Fruit fly (Drosophila melanogaster): ENCODE measurements around the gene CG8562.
A peak's percentile ranks its signal among the peaks of the same experiment; 100 is the strongest.

CG8562 gene

DNA sequence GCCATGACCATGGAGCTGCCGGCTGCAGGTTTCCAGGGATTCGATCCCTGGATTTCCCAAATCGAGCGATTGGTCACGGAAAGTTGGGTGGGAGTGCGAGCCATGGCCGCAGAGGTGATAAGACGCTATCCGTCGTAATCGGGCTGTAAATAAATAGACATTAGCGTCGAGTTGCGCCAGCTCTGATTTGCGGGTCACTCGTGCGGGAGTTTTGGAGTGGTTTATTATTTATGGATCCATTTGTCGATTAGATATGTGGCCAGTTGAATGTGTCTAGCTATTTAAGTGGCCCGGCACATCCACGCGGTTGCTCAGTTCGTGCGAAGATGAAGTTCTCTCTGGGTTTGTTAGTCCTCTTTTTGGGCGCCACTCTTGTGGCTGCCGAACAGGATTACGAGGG lies at the start of gene CG8562:
Gene CG8562, plus strand, starts transcription at position 307 of the 400 bp plus-strand sequence.
- TF ChIP-seq CG8478 (optimal IDR thresholded peaks at IDR 0.05) (no peak), CTCF (optimal IDR thresholded peaks at IDR 0.05) (no peak)

DNA sequence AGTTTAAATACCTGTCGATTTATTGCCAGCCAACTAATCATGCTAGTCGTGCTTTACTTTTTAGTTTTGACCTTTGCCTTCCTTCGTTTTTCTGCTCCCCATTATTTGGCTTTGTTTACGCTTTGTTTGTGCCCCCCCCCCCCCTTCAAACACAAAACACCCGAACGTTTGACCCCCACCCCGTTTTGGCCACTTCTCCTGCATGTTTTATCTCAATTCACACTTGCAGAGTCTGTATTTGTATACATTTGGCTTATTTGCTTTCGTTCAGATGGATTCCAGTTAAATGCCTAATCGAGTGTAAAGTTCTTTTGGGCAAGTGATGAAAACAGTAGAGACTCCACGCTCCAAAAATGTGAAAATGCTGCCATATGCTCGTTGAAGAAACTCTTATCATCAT lies 48.8 kb upstream of the CG8562 start:
- TF ChIP-seq CG8478 (optimal IDR thresholded peaks at IDR 0.05) (no peak), CTCF (optimal IDR thresholded peaks at IDR 0.05) (no peak)

DNA sequence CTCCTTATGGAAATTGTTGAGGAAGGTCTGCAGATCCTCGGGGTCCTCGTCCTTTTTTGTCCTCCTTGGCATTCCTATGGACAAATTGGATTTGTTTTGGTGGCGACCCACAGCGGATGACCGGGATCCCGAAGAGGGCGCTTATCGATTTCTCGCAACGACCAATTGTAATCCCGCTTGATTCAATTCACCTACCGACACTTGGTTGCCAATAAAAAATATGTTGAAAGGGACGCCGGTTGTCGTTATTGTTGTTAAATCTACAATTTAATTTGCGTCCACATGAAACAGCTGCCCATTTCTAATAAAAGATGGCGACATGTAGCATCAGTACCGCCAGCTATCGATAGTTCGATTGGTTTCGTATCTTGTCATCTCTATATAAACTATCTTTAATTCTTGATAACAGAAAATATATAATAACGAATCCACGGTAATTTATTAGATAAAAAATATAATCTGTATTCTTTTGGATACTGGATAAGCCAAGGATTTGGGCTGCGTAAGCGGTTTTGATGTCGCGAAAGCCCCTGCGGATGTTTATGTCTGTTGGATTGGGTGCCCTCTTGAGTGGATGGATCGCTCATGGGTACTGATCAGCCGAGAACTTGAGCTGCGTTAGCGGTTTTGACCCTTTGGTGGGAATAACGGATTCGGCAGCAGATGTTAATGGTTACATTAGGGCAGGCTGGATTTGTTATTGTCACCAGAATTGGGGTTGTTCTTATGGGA lies 41.5 kb upstream of the CG8562 start, which contains the start of gene CTCF:
Gene CTCF, minus strand, starts transcription at position 328 of the 732 bp plus-strand sequence.
- no peak for TF ChIP-seq CG8478 (optimal IDR thresholded peaks at IDR 0.05)
- TF ChIP-seq CTCF (optimal IDR thresholded peaks at IDR 0.05): peak; percentile 85 to 93

DNA sequence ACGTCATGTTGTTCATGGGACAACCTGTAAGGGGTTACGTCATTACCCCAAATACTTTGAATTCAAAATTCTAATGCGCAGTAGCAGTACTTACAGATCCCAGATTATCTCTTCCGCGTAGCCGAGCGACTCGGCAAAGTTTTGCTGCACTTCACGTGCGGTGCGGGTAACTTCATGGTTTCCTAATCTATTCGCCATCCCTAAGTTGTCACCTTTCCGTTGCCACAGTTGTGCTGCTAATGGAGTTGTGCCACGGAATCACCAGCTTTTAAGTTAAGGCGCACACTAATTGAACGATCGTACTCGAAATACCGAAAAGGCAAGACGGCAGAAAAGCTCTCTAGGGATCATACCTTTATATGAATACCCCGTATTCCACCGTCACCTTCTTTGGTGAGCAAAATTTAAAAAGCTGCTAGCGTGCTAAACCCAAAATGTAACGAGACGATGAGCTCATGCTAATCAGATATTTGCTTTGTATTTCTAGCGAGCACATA lies 38.2 kb upstream of the CG8562 start, which contains the start of gene pst:
Gene pst, minus strand, starts transcription at position 437 of the 497 bp plus-strand sequence.
- TF ChIP-seq CTCF (optimal IDR thresholded peaks at IDR 0.05) (no peak), CG8478 (optimal IDR thresholded peaks at IDR 0.05) (no peak)

DNA sequence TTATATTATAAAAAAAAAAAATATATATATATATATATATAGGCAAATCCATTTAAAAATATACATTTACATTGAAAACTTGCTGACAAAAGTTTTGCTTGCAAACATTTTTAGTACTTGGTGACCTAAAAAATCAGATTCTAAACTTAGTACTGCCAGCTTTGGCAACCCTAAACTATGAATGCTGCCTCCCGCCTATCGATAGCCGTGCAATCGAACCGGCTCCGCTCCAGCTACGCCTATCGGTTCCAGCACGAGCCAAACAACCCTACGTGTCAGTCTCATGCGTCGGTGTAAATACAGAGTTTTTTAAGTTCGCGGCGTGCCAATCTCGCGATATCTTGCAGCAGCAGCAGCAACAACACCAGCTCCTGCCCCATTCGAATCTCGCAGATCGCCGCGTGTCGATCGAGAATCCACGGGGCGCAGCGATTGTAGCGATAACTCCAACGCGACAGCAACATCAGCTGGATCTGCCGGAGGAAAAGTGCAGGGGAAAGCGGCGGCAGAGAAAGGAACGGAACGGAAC lies 37.7 kb upstream of the CG8562 start, which contains the start of gene Sec63:
Gene Sec63, plus strand, starts transcription at position 238 of the 529 bp plus-strand sequence.
- peak; percentile 16 to 40 for TF ChIP-seq CTCF (optimal IDR thresholded peaks at IDR 0.05)
- TF ChIP-seq CG8478 (optimal IDR thresholded peaks at IDR 0.05): no peak

DNA sequence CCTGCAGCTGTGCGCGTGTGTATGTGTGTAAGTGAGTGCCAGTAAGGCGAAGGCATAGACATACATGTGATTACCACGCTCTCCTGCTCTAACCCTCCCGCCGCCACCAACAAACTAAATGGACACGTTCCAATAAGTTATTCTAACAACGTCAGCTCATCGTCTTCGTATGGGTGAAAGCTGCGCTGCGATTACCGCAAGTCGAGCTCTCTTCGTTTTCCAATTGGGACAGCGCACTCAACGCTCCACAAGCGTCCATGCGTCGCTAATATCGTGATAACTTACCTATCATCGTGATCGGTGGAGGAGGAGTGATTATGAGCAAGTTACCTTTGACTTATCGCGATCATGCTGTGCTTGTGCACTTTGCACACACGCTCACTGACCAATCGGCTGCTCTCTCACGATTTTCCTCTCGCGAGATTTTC lies 37.0 kb upstream of the CG8562 start:
- TF ChIP-seq CTCF (optimal IDR thresholded peaks at IDR 0.05): no peak
- TF ChIP-seq CG8478 (optimal IDR thresholded peaks at IDR 0.05): no peak

DNA sequence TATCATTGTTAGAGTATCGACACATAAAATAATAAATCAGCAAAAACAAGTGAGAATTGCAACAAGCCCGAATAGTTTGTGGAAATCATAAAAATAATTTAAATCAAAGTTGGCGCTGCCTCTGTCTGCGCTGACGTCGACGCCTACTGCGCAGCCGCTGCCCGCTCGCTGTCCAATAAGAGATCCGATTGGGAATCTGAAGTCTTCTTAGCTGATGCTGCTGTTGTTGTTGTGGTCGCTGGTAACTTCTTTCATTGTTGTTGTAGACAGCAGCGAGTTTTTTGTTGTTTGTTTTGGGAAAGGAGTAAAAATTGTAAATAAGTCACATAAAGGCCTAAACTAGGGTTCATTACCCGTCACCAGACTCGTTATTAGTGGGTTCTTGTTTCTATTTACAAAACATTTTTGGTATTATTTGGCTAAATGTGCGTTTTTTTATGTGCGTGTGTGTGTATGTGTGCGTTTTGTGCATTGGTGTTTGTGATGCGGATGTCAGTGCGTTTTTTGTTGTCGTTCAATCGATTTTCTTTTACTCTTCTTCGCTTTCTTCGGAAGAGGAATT lies 33.3 kb upstream of the CG8562 start:
- TF ChIP-seq CG8478 (optimal IDR thresholded peaks at IDR 0.05) (no peak), CTCF (optimal IDR thresholded peaks at IDR 0.05) (no peak)

DNA sequence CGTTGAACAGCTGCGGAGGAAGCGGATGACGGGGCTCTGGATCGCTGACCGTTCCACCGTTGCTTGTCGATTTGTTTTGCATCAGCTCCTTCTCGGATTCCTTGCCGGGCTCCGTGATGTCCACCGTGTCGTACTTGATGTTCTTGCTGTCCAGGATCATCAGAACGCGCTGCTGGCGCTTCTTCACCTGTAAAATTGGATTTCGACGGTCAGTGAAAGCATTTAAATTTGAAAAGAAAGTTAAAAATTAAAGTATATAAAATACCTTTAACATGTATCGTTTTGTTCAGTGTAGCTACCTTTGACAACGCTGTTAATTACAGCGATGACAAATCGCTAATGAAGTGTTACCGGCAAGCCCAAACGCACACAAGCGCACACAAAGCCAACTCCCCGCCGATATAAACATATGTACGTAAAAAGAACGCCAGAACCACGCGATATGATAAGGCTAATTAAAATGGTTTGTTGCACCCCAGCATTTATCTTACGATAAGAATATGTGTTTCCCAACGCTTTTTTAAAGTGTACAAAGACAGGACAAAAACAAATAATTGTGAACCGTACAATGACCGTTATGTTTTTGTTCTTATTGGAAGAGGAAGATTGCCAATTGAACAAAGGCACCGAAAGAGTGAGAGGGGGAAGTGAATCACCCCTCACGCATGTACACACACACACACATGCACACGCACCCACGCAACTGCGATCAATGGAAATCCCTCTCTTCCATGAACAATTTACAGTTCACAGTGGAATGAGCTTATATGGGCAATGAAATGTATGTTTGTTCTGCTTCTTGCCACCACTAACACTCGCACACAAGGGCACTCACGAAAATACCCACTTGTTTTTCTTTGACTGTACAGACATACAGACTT lies 30.0 kb upstream of the CG8562 start:
- TF ChIP-seq CG8478 (optimal IDR thresholded peaks at IDR 0.05) (no peak), CTCF (optimal IDR thresholded peaks at IDR 0.05) (no peak)

DNA sequence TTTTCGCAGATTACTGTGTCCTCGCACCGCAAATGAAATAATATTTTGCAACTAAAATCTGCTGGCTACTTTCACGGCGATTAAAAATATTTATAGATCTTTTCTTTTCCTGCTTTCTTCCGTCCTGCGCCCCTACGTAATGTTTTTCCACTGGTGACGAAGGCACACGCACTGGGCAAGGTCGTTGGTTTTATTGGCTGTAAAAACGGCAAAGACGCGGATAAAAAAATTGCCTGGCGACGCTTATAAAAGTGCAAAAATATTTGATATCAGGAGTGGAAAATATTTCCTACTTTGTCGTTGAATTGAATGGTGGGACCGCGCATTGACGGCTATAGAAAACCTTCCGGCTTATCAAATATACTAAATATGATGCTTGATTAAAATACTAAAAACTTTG lies 29.2 kb upstream of the CG8562 start, which contains the start of gene Sh3beta:
Gene Sh3beta, minus strand, starts transcription at position 327 of the 400 bp plus-strand sequence.
- TF ChIP-seq CTCF (optimal IDR thresholded peaks at IDR 0.05) (no peak), CG8478 (optimal IDR thresholded peaks at IDR 0.05) (no peak)

DNA sequence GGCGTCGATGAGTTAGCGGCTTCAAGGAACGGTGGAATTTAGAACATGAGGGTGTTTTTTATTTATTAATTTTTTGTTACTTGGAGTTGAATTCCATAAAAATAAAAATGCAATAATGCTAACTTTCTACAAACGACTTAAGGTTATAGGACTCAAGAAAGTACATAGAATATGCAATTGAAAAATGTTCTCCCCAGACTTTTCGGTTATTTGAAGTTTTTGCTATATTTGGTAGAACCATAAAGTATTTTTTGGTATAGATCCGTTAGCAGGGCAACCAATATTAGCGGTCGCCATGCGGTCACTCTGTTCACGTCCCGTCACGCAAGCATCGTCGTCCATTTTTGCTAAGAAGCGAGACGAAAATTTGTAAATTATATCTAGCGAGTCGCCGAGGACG lies 28.5 kb upstream of the CG8562 start, which contains the start of gene akirin:
Gene akirin, plus strand, starts transcription at position 301 of the 400 bp plus-strand sequence.
- TF ChIP-seq CG8478 (optimal IDR thresholded peaks at IDR 0.05): no peak
- TF ChIP-seq CTCF (optimal IDR thresholded peaks at IDR 0.05): no peak

DNA sequence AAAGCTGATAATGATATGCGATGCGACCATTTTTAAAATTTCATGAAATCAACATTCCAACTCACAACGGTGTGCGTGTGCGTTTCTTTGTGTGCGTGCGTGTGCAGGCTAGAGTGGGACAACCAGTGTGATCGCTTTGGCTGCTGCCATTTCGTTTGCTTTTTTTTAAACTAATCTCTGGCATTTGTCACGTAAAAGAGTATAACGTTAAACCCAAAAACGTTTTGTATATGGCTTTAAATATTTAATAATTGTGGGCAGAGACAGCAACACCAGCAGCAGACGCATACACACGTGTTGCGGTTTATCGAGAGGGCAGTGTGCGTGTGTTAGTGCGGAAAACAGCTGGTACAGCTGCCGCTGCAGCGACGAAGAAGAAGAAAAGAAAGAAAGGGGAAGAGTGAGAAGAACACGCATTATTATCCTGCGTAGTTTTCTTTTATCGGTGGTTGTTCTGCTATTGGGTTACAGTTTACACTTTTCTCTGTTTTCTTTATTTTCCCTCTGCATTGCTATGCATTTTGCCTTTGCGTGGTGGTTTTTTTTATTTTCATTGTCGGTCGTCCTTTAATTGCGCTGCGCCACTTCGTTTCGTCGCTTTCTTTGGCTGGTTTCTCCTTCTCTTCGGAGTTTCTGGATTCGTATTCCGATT lies 27.7 kb upstream of the CG8562 start:
- no peak for TF ChIP-seq CTCF (optimal IDR thresholded peaks at IDR 0.05)

DNA sequence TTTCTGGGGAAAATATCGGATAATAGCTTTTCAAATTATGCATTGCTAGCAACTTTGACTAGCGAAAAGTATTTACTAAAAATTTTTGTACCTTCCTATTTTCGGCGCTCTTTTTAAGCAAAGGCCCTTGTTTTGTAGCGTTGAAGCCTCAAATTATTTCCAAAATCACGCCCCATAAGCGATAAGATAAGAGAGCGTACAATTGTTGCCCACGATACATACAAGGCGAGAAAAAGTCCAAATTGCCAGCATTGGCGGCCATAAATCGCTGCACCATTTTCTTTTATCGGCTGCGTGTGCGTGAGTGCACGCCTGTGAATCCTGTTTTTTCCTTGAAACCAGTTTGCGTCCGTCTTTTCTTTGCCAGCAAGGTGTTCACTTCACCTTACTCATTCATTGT lies 26.8 kb upstream of the CG8562 start:
- no peak for TF ChIP-seq CG8478 (optimal IDR thresholded peaks at IDR 0.05)
- peak in 1 of 2 experiments; percentile 13 for TF ChIP-seq CTCF (optimal IDR thresholded peaks at IDR 0.05)

DNA sequence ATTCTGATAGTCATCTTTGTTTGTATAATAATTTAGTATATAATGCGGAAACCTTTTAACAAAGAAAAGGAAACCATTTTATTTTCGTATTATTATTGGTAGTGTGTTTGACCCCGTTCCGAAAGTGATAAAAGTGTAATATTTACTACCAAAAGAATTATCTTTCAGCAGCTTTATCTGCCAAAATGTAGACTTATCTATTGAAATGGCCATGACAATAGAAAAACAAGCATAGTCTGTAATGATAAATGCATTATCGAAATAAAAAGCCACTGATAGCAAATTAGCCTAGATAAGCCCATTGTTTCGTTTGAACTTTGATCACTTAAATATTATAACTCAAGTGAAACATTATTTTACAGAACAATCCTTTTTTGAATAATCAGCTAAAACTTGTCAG lies 21.9 kb upstream of the CG8562 start:
- TF ChIP-seq CG8478 (optimal IDR thresholded peaks at IDR 0.05): no peak
- no peak for TF ChIP-seq CTCF (optimal IDR thresholded peaks at IDR 0.05)

DNA sequence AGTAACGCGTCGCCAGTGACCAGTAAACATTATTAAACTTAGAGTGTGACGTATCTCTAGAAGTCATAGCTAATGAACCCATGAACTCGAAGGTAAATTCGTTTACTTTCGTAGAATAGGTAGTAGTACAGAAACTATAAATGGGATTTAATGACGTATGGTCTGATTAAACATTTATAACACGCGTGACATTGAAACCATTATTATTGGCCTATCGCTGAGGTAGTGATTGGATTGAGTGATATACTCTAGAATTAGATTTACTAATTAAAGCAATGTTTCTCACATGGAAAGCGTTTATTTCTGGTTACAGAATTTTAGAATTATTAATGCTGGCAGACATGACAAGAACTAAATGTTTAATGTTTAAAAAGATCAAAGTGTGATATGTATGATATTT lies 21.3 kb upstream of the CG8562 start:
- TF ChIP-seq CG8478 (optimal IDR thresholded peaks at IDR 0.05): no peak
- TF ChIP-seq CTCF (optimal IDR thresholded peaks at IDR 0.05): no peak
